Worm (Caenorhabditis elegans) whole organism, young adult: ENCODE data around the gene K09D9.3.
"Not testable (repeated sequence)": the region's sequence is repeated elsewhere in the genome, so short reads cannot be mapped to it uniquely, and the experiment has no call there.

Experiments used
- lin-54 ChIP-seq: fragments of 200-800 bp; sonication (Bioruptor generic); optimal IDR thresholded peaks from 2 replicates; lab custom pipeline; 2018; ENCODE audit warnings: mild to moderate bottlenecking, missing genetic modification characterization, missing compliant biosample characterization
- madf-3 ChIP-seq: fragments of 200-800 bp; sonication (Bioruptor generic); IDR thresholded peaks from 2 replicates; pipeline ENCODE4 v1.3.6; 2022; ENCODE audit warnings: missing genetic modification reagents, missing genetic modification characterization, missing compliant biosample characterization
- nhr-80 ChIP-seq: sonication (generic microtip); optimal IDR thresholded peaks from 2 replicates; lab custom pipeline; 2016; ENCODE audit warnings: missing genetic modification characterization, missing compliant biosample characterization
- pbrm-1 ChIP-seq: fragments of 200-800 bp; sonication (Bioruptor generic); IDR thresholded peaks from 2 replicates; pipeline ENCODE4 v1.3.6; 2022; ENCODE audit warnings: missing genetic modification reagents, missing genetic modification characterization, missing compliant biosample characterization
- unc-62 ChIP-seq: fragments of 150-350 bp; optimal IDR thresholded peaks from 2 replicates; lab custom pipeline; 2014; ENCODE audit warnings: missing biosample characterization, missing genetic modification reagents, missing genetic modification characterization
- ztf-3 ChIP-seq: fragments of 200-800 bp; sonication (Bioruptor generic); optimal IDR thresholded peaks from 2 replicates; lab custom pipeline; 2018; ENCODE audit warnings: mild to moderate bottlenecking, missing genetic modification characterization, missing compliant biosample characterization

DNA sequence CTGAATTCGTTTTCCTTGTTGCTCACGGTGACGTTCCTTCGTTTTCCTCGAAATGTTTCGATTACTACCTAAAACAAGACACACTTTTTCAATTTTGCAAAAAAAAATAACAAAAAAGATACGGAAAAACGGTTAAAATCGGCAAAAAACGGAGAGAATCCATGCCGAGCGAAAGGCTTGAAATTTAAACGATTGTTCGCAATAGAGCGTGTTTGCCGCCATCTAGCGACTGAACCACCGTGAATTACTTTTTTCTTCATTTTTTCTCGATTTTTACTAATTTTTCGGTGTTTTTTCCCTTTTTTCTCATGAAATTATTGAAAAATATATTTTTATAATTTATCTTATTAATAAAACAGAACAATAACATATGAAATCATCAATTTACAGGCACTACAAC, 46.9 kb downstream of the K09D9.3 start:
- not testable (repeated sequence) for TF ChIP-seq unc-62 (GFP tag; lab: Kevin White, UChicago); lin-54; nhr-80 (tag; lab: Kevin White, UChicago); ztf-3 (GFP tag; lab: Kevin White, UChicago); madf-3 (GFP tag; lab: Robert Waterston, UW); pbrm-1 (GFP tag; lab: Robert Waterston, UW)
